ENCODE assay signal across 1 fruit fly cellular context in the genomic region with DNA sequence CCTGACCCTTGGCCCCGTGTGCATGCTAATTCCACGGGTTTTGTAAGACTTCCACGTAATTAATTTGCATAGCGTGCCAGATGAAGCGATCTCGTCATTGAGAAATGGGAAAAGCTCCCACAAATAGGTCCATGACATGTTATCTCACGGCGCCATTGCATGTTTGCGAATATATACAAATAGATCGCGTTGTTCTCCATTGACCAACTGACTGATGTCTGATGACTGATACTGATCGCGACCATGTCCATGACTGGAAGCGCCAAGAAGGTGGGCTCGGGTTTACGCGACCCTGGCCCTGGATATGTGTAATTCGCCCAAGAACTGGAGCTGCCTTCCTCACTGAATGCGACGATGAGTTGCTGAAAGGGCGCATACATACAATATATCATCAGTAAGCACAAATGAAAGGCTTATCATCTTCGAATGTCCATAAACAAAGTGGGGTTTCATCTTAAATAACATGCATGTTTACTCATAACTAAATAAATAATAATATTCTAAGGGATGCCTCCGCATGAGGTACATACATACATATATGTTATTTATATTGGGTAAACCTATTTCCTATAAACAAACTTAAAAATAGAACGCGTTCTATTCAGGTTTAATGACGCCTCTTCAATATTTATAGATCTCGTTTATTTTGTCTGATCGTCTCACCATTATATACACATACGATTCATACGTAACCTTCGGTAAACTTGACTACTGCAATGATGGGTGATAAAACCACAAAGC.
TF ChIP-seq lines count a peak whose summit lies in the region.

No protein-coding gene starts in this region.

TF ChIP-seq in whole organism, embryonic, 481 proteins besides CTCF, POLR2A, EP300 and RAD21 (continued from another document and continues in another):
- TF ChIP-seq gem (tag; optimal IDR thresholded peaks at IDR 0.05; lab: Kevin White, UChicago): peak; percentile 72
- peak; percentile 48 for TF ChIP-seq kni (GFP tag; optimal IDR thresholded peaks at IDR 0.05; lab: Kevin White, UChicago)
- peak; percentile 28 for TF ChIP-seq grau (tag; optimal IDR thresholded peaks at IDR 0.05; lab: Kevin White, UChicago)
- peak; percentile 14 for TF ChIP-seq CG17829 (tag; optimal IDR thresholded peaks at IDR 0.05; lab: Kevin White, UChicago)
- peak; percentile 4 for TF ChIP-seq Jarid2 (GFP tag; optimal IDR thresholded peaks at IDR 0.05; lab: Kevin White, UChicago)
- TF ChIP-seq Dll (GFP tag; IDR thresholded peaks at IDR 0.05; lab: Robert Waterston, UW; ENCODE audit: partially characterized antibody): no peak
- peak; percentile 77 for TF ChIP-seq Blimp-1 (GFP tag; optimal IDR thresholded peaks at IDR 0.05; lab: Kevin White, UChicago)
- peak; percentile 43 for TF ChIP-seq trem (tag; optimal IDR thresholded peaks at IDR 0.05; lab: Kevin White, UChicago)
- peak; percentile 34 for TF ChIP-seq CG13894 (tag; optimal IDR thresholded peaks at IDR 0.05; lab: Kevin White, UChicago)
- peak; percentile 56 for TF ChIP-seq CG2712 (tag; optimal IDR thresholded peaks at IDR 0.05; lab: Kevin White, UChicago)
- peak; percentile 34 for TF ChIP-seq CG13424 (tag; optimal IDR thresholded peaks at IDR 0.05; lab: Kevin White, UChicago)
- TF ChIP-seq crp (GFP tag; optimal IDR thresholded peaks at IDR 0.05; lab: Kevin White, UChicago): no peak
- TF ChIP-seq CG4707 (GFP tag; optimal IDR thresholded peaks at IDR 0.05; lab: Kevin White, UChicago): peak; percentile 55
- peak; percentile 59 for TF ChIP-seq CG7271 (tag; optimal IDR thresholded peaks at IDR 0.05; lab: Kevin White, UChicago)
- peak; percentile 83 for TF ChIP-seq CG15696 (tag; optimal IDR thresholded peaks at IDR 0.05; lab: Kevin White, UChicago)
- no peak for TF ChIP-seq CG8478 (optimal IDR thresholded peaks at IDR 0.05; lab: Kevin White, UChicago)
- no peak for TF ChIP-seq CG1647 (GFP tag; optimal IDR thresholded peaks at IDR 0.05; lab: Kevin White, UChicago)
- TF ChIP-seq ATbp (GFP tag; optimal IDR thresholded peaks at IDR 0.05; lab: Kevin White, UChicago): peak; percentile 86
- TF ChIP-seq vvl (GFP tag; IDR thresholded peaks at IDR 0.05; lab: Robert Waterston, UW): peak; percentile 15; the same call in 1 of the 2 replicates
- peak; percentile 29 for TF ChIP-seq fd96Cb (tag; optimal IDR thresholded peaks at IDR 0.05; lab: Kevin White, UChicago)
- TF ChIP-seq bab2 (GFP tag; optimal IDR thresholded peaks at IDR 0.05; lab: Kevin White, UChicago): peak; percentile 67
- peak; percentile 14 for TF ChIP-seq exex (tag; optimal IDR thresholded peaks at IDR 0.05; lab: Kevin White, UChicago)
- TF ChIP-seq CG17361 (GFP tag; IDR thresholded peaks at IDR 0.05; lab: Robert Waterston, UW): peak; percentile 60; the same call in 2 of the 3 replicates
- TF ChIP-seq CG10267 (tag; optimal IDR thresholded peaks at IDR 0.05; lab: Kevin White, UChicago): peak; percentile 30
- TF ChIP-seq H2.0 (GFP tag; IDR thresholded peaks at IDR 0.05; lab: Robert Waterston, UW): 0 out of 2 replicates have a peak, but pooled peaks have one; percentile 16
- TF ChIP-seq sd (tag; optimal IDR thresholded peaks at IDR 0.05; lab: Kevin White, UChicago): peak; percentile 10
- no peak for TF ChIP-seq chinmo (GFP tag; IDR thresholded peaks at IDR 0.05; lab: Robert Waterston, UW; ENCODE audit: partially characterized antibody)
- TF ChIP-seq CG2202 (tag; optimal IDR thresholded peaks at IDR 0.05; lab: Kevin White, UChicago): peak; percentile 76
- TF ChIP-seq CG1603 (tag; optimal IDR thresholded peaks at IDR 0.05; lab: Kevin White, UChicago): peak; percentile 50
- TF ChIP-seq HLHmδ (GFP tag; optimal IDR thresholded peaks at IDR 0.05; lab: Kevin White, UChicago): no peak
- TF ChIP-seq ro (GFP tag; IDR thresholded peaks at IDR 0.05; lab: Robert Waterston, UW): no peak
- peak in 1 of 3 experiments; percentile 74 for TF ChIP-seq lola (GFP tag; optimal IDR thresholded peaks at IDR 0.05; lab: Kevin White, UChicago)
- TF ChIP-seq odd (GFP tag; optimal IDR thresholded peaks at IDR 0.05; lab: Kevin White, UChicago): peak; percentile 20
- TF ChIP-seq Spps (tag; optimal IDR thresholded peaks at IDR 0.05; lab: Kevin White, UChicago): peak; percentile 48
- TF ChIP-seq CG18619 (GFP tag; optimal IDR thresholded peaks at IDR 0.05; lab: Kevin White, UChicago): peak; percentile 20
- TF ChIP-seq CG8281 (tag; optimal IDR thresholded peaks at IDR 0.05; lab: Kevin White, UChicago): peak; percentile 27
- TF ChIP-seq HmgZ (tag; optimal IDR thresholded peaks at IDR 0.05; lab: Kevin White, UChicago): peak; percentile 23
- peak; percentile 45 for TF ChIP-seq CG18764 (GFP tag; optimal IDR thresholded peaks at IDR 0.05; lab: Kevin White, UChicago)
- peak; percentile 52 for TF ChIP-seq CG10979 (tag; optimal IDR thresholded peaks at IDR 0.05; lab: Kevin White, UChicago)
- peak; percentile 23 for TF ChIP-seq bcd (GFP tag; optimal IDR thresholded peaks at IDR 0.05; lab: Kevin White, UChicago)
- TF ChIP-seq grn (GFP tag; optimal IDR thresholded peaks at IDR 0.05; lab: Kevin White, UChicago): peak; percentile 51
- no peak for TF ChIP-seq mld (GFP tag; IDR thresholded peaks at IDR 0.05; lab: Robert Waterston, UW; ENCODE audit: partially characterized antibody)
- peak; percentile 34 for TF ChIP-seq CoRest (tag; optimal IDR thresholded peaks at IDR 0.05; lab: Kevin White, UChicago)
- peak; percentile 7 for TF ChIP-seq CG17186 (GFP tag; optimal IDR thresholded peaks at IDR 0.05; lab: Kevin White, UChicago)
- TF ChIP-seq gcm (GFP tag; optimal IDR thresholded peaks at IDR 0.05; lab: Kevin White, UChicago): peak; percentile 55
- TF ChIP-seq CG1602 (GFP tag; optimal IDR thresholded peaks at IDR 0.05; lab: Kevin White, UChicago): peak; percentile 44
- peak; percentile 74 for TF ChIP-seq CG17359 (tag; optimal IDR thresholded peaks at IDR 0.05; lab: Kevin White, UChicago)
- TF ChIP-seq CG4424 (GFP tag; optimal IDR thresholded peaks at IDR 0.05; lab: Kevin White, UChicago): peak; percentile 11
- peak; percentile 30; the same call in 1 of the 2 replicates for TF ChIP-seq peb (GFP tag; IDR thresholded peaks at IDR 0.05; lab: Robert Waterston, UW)
- TF ChIP-seq phol (tag; optimal IDR thresholded peaks at IDR 0.05; lab: Kevin White, UChicago): peak; percentile 22
- TF ChIP-seq CG4360 (GFP tag; IDR thresholded peaks at IDR 0.05; lab: Robert Waterston, UW): peak; percentile 21; the same call in 1 of the 2 replicates
- no peak for TF ChIP-seq CG1024 (GFP tag; IDR thresholded peaks at IDR 0.05; lab: Robert Waterston, UW)
- TF ChIP-seq CG15601 (tag; optimal IDR thresholded peaks at IDR 0.05; lab: Kevin White, UChicago): peak; percentile 69
- no peak for TF ChIP-seq CG11398 (GFP tag; optimal IDR thresholded peaks at IDR 0.05; lab: Kevin White, UChicago)
- peak; percentile 61 for TF ChIP-seq D19A (tag; optimal IDR thresholded peaks at IDR 0.05; lab: Kevin White, UChicago)
- TF ChIP-seq CG8359 (GFP tag; optimal IDR thresholded peaks at IDR 0.05; lab: Kevin White, UChicago; ENCODE audit: borderline replicate concordance): peak; percentile 59
- peak; percentile 44 for TF ChIP-seq dmrt99B (tag; optimal IDR thresholded peaks at IDR 0.05; lab: Kevin White, UChicago)
- TF ChIP-seq CG13123 (GFP tag; optimal IDR thresholded peaks at IDR 0.05; lab: Kevin White, UChicago): peak; percentile 18
- TF ChIP-seq CG33557 (GFP tag; optimal IDR thresholded peaks at IDR 0.05; lab: Kevin White, UChicago): peak; percentile 83
- peak; percentile 84 for TF ChIP-seq dmrt11E (tag; optimal IDR thresholded peaks at IDR 0.05; lab: Kevin White, UChicago)
- TF ChIP-seq MTF-1 (GFP tag; optimal IDR thresholded peaks at IDR 0.05; lab: Kevin White, UChicago; ENCODE audit: borderline replicate concordance): peak; percentile 66
- TF ChIP-seq CG8290 (GFP tag; optimal IDR thresholded peaks at IDR 0.05; lab: Kevin White, UChicago): no peak
- TF ChIP-seq CG8290 (tag; optimal IDR thresholded peaks at IDR 0.05; lab: Kevin White, UChicago): peak in 1 of 2 experiments; percentile 53
- peak; percentile 33 for TF ChIP-seq BtbVII (GFP tag; optimal IDR thresholded peaks at IDR 0.05; lab: Kevin White, UChicago)
- TF ChIP-seq CG12219 (GFP tag; optimal IDR thresholded peaks at IDR 0.05; lab: Kevin White, UChicago): peak; percentile 5
- peak in 1 of 2 experiments; percentile 83 for TF ChIP-seq bsh (GFP tag; optimal IDR thresholded peaks at IDR 0.05; lab: Kevin White, UChicago)
- 0 out of 3 replicates have a peak, but pooled peaks have one; percentile 14 for TF ChIP-seq CG3726 (GFP tag; IDR thresholded peaks at IDR 0.05; lab: Robert Waterston, UW)
- TF ChIP-seq ara (GFP tag; IDR thresholded peaks at IDR 0.05; lab: Robert Waterston, UW): peak; percentile 59; the same call in 1 of the 2 replicates
- TF ChIP-seq Pdp1 (GFP tag; optimal IDR thresholded peaks at IDR 0.05; lab: Kevin White, UChicago): peak in 1 of 2 experiments; percentile 44
- TF ChIP-seq Sox102F (GFP tag; optimal IDR thresholded peaks at IDR 0.05; lab: Kevin White, UChicago): peak; percentile 70
- TF ChIP-seq CG7839 (tag; optimal IDR thresholded peaks at IDR 0.05; lab: Kevin White, UChicago): peak; percentile 37
- TF ChIP-seq Sox100B (GFP tag; optimal IDR thresholded peaks at IDR 0.05; lab: Kevin White, UChicago): peak; percentile 57
- TF ChIP-seq PHDP (tag; optimal IDR thresholded peaks at IDR 0.05; lab: Kevin White, UChicago): peak; percentile 65
- no peak for TF ChIP-seq jumu (GFP tag; optimal IDR thresholded peaks at IDR 0.05; lab: Kevin White, UChicago)
- peak; percentile 28 for TF ChIP-seq CG11723 (GFP tag; optimal IDR thresholded peaks at IDR 0.05; lab: Kevin White, UChicago)
- TF ChIP-seq Taf1 (GFP tag; IDR thresholded peaks at IDR 0.05; lab: Robert Waterston, UW): no peak
- TF ChIP-seq org-1 (GFP tag; optimal IDR thresholded peaks at IDR 0.05; lab: Kevin White, UChicago): peak; percentile 55
- peak; percentile 72 for TF ChIP-seq CG14710 (tag; optimal IDR thresholded peaks at IDR 0.05; lab: Kevin White, UChicago)
- peak; percentile 20 for TF ChIP-seq CG12391 (tag; optimal IDR thresholded peaks at IDR 0.05; lab: Kevin White, UChicago)
- TF ChIP-seq CG10654 (GFP tag; optimal IDR thresholded peaks at IDR 0.05; lab: Kevin White, UChicago): peak; percentile 3
- peak; percentile 32 for TF ChIP-seq nmo (GFP tag; optimal IDR thresholded peaks at IDR 0.05; lab: Kevin White, UChicago)
- TF ChIP-seq CG18476 (GFP tag; optimal IDR thresholded peaks at IDR 0.05; lab: Kevin White, UChicago): peak; percentile 29
- no peak for TF ChIP-seq D (optimal IDR thresholded peaks at IDR 0.05; lab: Kevin White, UChicago)
- TF ChIP-seq D (GFP tag; optimal IDR thresholded peaks at IDR 0.05; lab: Kevin White, UChicago): peak; percentile 67
- peak in 1 of 2 experiments; percentile 74 for TF ChIP-seq Eip74EF (GFP tag; optimal IDR thresholded peaks at IDR 0.05; lab: Kevin White, UChicago)
- peak; percentile 55; the same call in 1 of the 2 replicates for TF ChIP-seq CG31441 (GFP tag; IDR thresholded peaks at IDR 0.05; lab: Robert Waterston, UW)
- TF ChIP-seq B-H2 (GFP tag; optimal IDR thresholded peaks at IDR 0.05; lab: Kevin White, UChicago): no peak
- peak; percentile 74 for TF ChIP-seq CG6813 (GFP tag; optimal IDR thresholded peaks at IDR 0.05; lab: Kevin White, UChicago)
- TF ChIP-seq CG12299 (tag; optimal IDR thresholded peaks at IDR 0.05; lab: Kevin White, UChicago): peak; percentile 43
- peak; percentile 29 for TF ChIP-seq Nf-YB (GFP tag; optimal IDR thresholded peaks at IDR 0.05; lab: Kevin White, UChicago)
- TF ChIP-seq CG7556 (GFP tag; optimal IDR thresholded peaks at IDR 0.05; lab: Kevin White, UChicago): peak; percentile 34
- TF ChIP-seq pros (GFP tag; optimal IDR thresholded peaks at IDR 0.05; lab: Kevin White, UChicago): no peak
- peak; percentile 74 for TF ChIP-seq CG9727 (GFP tag; optimal IDR thresholded peaks at IDR 0.05; lab: Kevin White, UChicago)
- no peak for TF ChIP-seq row (GFP tag; IDR thresholded peaks at IDR 0.05; lab: Robert Waterston, UW)
- TF ChIP-seq Xrp1 (GFP tag; IDR thresholded peaks at IDR 0.05; lab: Robert Waterston, UW): peak; percentile 81
- TF ChIP-seq cwo (GFP tag; optimal IDR thresholded peaks at IDR 0.05; lab: Kevin White, UChicago): peak; percentile 29
- peak; percentile 64 for TF ChIP-seq CG1529 (GFP tag; optimal IDR thresholded peaks at IDR 0.05; lab: Kevin White, UChicago)
- no peak for TF ChIP-seq CG15479 (GFP tag; optimal IDR thresholded peaks at IDR 0.05; lab: Kevin White, UChicago)
- peak; percentile 88 for TF ChIP-seq sens (GFP tag; lab: Kevin White, UChicago)
- TF ChIP-seq CG7745 (tag; optimal IDR thresholded peaks at IDR 0.05; lab: Kevin White, UChicago): peak; percentile 74
- no peak for TF ChIP-seq ase (GFP tag; IDR thresholded peaks at IDR 0.05; lab: Robert Waterston, UW)
- peak; percentile 43 for TF ChIP-seq CG8388 (GFP tag; optimal IDR thresholded peaks at IDR 0.05; lab: Kevin White, UChicago)
- peak; percentile 1 for TF ChIP-seq CG31365 (tag; optimal IDR thresholded peaks at IDR 0.05; lab: Kevin White, UChicago)
- TF ChIP-seq sens-2 (GFP tag; IDR thresholded peaks at IDR 0.05; lab: Robert Waterston, UW): no peak
- TF ChIP-seq Vsx1 (GFP tag; optimal IDR thresholded peaks at IDR 0.05; lab: Kevin White, UChicago): peak; percentile 45
- no peak for TF ChIP-seq Optix (GFP tag; IDR thresholded peaks at IDR 0.05; lab: Robert Waterston, UW)
- peak; percentile 17 for TF ChIP-seq CG2116 (GFP tag; optimal IDR thresholded peaks at IDR 0.05; lab: Kevin White, UChicago)
- peak; percentile 67 for TF ChIP-seq CG11504 (tag; optimal IDR thresholded peaks at IDR 0.05; lab: Kevin White, UChicago)
- peak; percentile 33 for TF ChIP-seq CG10431 (GFP tag; optimal IDR thresholded peaks at IDR 0.05; lab: Kevin White, UChicago)
- TF ChIP-seq nerfin-1 (tag; optimal IDR thresholded peaks at IDR 0.05; lab: Kevin White, UChicago): peak; percentile 68
- TF ChIP-seq CG17568 (GFP tag; optimal IDR thresholded peaks at IDR 0.05; lab: Kevin White, UChicago): peak; percentile 56
- no peak for TF ChIP-seq CG6791 (GFP tag; IDR thresholded peaks at IDR 0.05; lab: Robert Waterston, UW; ENCODE audit: partially characterized antibody)
- TF ChIP-seq CG4854 (GFP tag; optimal IDR thresholded peaks at IDR 0.05; lab: Kevin White, UChicago): no peak
- no peak for TF ChIP-seq CG17802 (tag; optimal IDR thresholded peaks at IDR 0.05; lab: Kevin White, UChicago)
- peak; percentile 24 for TF ChIP-seq ewg (GFP tag; optimal IDR thresholded peaks at IDR 0.05; lab: Kevin White, UChicago)
- TF ChIP-seq shn (GFP tag; optimal IDR thresholded peaks at IDR 0.05; lab: Kevin White, UChicago): no peak
- no peak for TF ChIP-seq tio (GFP tag; optimal IDR thresholded peaks at IDR 0.05; lab: Kevin White, UChicago)
- peak; percentile 61 for TF ChIP-seq CG6254 (GFP tag; optimal IDR thresholded peaks at IDR 0.05; lab: Kevin White, UChicago)
- TF ChIP-seq unpg (GFP tag; optimal IDR thresholded peaks at IDR 0.05; lab: Kevin White, UChicago): peak; percentile 55
- peak; percentile 40 for TF ChIP-seq CG4820 (GFP tag; optimal IDR thresholded peaks at IDR 0.05; lab: Kevin White, UChicago)
